Worm (Caenorhabditis elegans): ENCODE data around the gene ges-1.

DNA sequence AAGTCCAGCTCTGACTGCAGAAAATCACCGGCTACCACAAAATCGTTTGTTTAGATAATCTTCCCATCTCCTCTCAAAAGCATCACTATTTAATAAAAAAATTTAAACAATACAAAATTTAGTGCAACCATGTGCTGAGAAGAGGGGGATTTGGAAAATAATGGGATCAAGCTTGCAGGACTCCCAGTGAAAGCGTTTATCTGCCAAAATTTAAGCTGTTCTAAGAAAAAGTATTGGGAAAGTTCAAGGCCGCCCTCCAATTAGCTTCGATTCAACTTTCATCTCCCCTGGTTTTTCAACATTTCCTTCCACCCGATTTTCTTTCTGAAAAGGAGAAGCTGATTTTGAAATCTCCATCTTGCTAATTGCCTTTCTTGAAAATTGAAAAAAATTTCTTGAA, 23.8 kb downstream of the ges-1 start:
- TF ChIP-seq lin-40 (tag; optimal IDR thresholded peaks at IDR 0.05) (no peak), unc-130 (GFP tag; optimal IDR thresholded peaks at IDR 0.05) (no peak), lin-54 (GFP tag; optimal IDR thresholded peaks at IDR 0.05) (no peak), rcor-1 (GFP tag; IDR thresholded peaks at IDR 0.05) (no peak), snpc-4 (GFP tag; optimal IDR thresholded peaks at IDR 0.05) (no peak), snpc-4 (tag; optimal IDR thresholded peaks at IDR 0.05) (no peak), madf-10 (tag; optimal IDR thresholded peaks at IDR 0.05) (no peak), sdz-38 (tag; optimal IDR thresholded peaks at IDR 0.05) (no peak)
